Worm (Caenorhabditis elegans) whole organism, young adult: ENCODE data around the gene F38B6.4.

ENCODE experiments used
- B0035.1 ChIP-seq: sonication (generic microtip); optimal IDR thresholded peaks from 2 replicates; lab custom pipeline; 2016; ENCODE audit warnings: missing genetic modification characterization, mild to moderate bottlenecking, missing compliant biosample characterization, missing genotype, missing genetic modification reagents
- F23B12.7 ChIP-seq: sonication (generic microtip); optimal IDR thresholded peaks from 2 replicates; lab custom pipeline; 2017; ENCODE audit warnings: missing genetic modification characterization, mild to moderate bottlenecking, missing compliant biosample characterization, antibody characterized with exemption, moderate library complexity; ENCODE audit not compliant: insufficient read depth
- F49E8.2 ChIP-seq: sonication (generic microtip); optimal IDR thresholded peaks from 3 replicates; lab custom pipeline; 2017; ENCODE audit warnings: missing genetic modification characterization, mild to moderate bottlenecking, missing compliant biosample characterization, antibody characterized with exemption, moderate library complexity; ENCODE audit not compliant: insufficient read depth
- F55B11.4 ChIP-seq: sonication (generic microtip); optimal IDR thresholded peaks from 2 replicates; lab custom pipeline; 2016; ENCODE audit warnings: missing compliant biosample characterization, missing genetic modification characterization, borderline replicate concordance; ENCODE audit not compliant: insufficient read depth
- K11D2.4 ChIP-seq: fragments of 200-800 bp; sonication (Bioruptor generic); IDR thresholded peaks from 2 replicates; pipeline ENCODE4 v1.3.6; 2022; ENCODE audit warnings: missing genetic modification reagents, missing genetic modification characterization, missing compliant biosample characterization
- Y53G8AR.9 ChIP-seq: fragments of 200-800 bp; sonication (Bioruptor generic); conservative IDR thresholded peaks from 2 replicates; pipeline ENCODE4 v1.3.6; 2022; ENCODE audit warnings: missing genetic modification reagents, missing genetic modification characterization, missing compliant biosample characterization
- akir-1 ChIP-seq: fragments of 200-800 bp; sonication (Bioruptor generic); optimal IDR thresholded peaks from 2 replicates; lab custom pipeline; 2018; ENCODE audit warnings: mild to moderate bottlenecking, missing genetic modification characterization, moderate library complexity, missing compliant biosample characterization
- bed-2 ChIP-seq: fragments of 200-800 bp; sonication (Bioruptor generic); IDR thresholded peaks from 2 replicates; pipeline ENCODE4 v1.3.6; 2022; ENCODE audit warnings: missing genetic modification reagents, missing genetic modification characterization, missing compliant biosample characterization
- cebp-1 ChIP-seq, 2 experiments: fragments of 200-800 bp in 1 of 2; sonication (Bioruptor generic) in 1 of 2; sonication (generic microtip) in 1 of 2; IDR thresholded peaks in 1 of 2; optimal IDR thresholded peaks in 1 of 2; 2 replicates each; pipeline versions ENCODE4 v1.3.6 to Lab custom; 2017 to 2022; ENCODE audit warnings: missing compliant biosample characterization in 2 of 2, missing genetic modification characterization in 2 of 2, mild to moderate bottlenecking in 1 of 2, missing genetic modification reagents in 1 of 2, moderate library complexity in 1 of 2
- ceh-40 ChIP-seq: fragments of 200-800 bp; sonication (Bioruptor generic); IDR thresholded peaks from 2 replicates; pipeline ENCODE4 v1.3.6; 2022; ENCODE audit warnings: missing genetic modification characterization, missing compliant biosample characterization
- ceh-58 ChIP-seq: fragments of 200-800 bp; sonication (Bioruptor generic); IDR thresholded peaks from 2 replicates; pipeline ENCODE4 v1.3.6; 2022; ENCODE audit warnings: missing genetic modification characterization, missing compliant biosample characterization
- ceh-79 ChIP-seq: sonication (generic microtip); optimal IDR thresholded peaks from 2 replicates; lab custom pipeline; 2017; ENCODE audit warnings: mild to moderate bottlenecking, missing genetic modification characterization, missing compliant biosample characterization
- ceh-91 ChIP-seq: fragments of 200-800 bp; sonication (Bioruptor generic); IDR thresholded peaks from 2 replicates; pipeline ENCODE4 v1.3.6; 2022; ENCODE audit warnings: missing genetic modification reagents, missing genetic modification characterization, missing compliant biosample characterization
- efl-1 ChIP-seq: fragments of 150-350 bp; optimal IDR thresholded peaks from 2 replicates; lab custom pipeline; 2014; ENCODE audit warnings: missing biosample characterization, missing genetic modification reagents, missing genetic modification characterization
- egl-18 ChIP-seq: fragments of 200-800 bp; sonication (Bioruptor generic); IDR thresholded peaks from 2 replicates; pipeline ENCODE4 v1.3.6; 2022; ENCODE audit warnings: missing genetic modification reagents, missing genetic modification characterization, missing compliant biosample characterization
- egl-44 ChIP-seq: fragments of 200-800 bp; sonication (Bioruptor generic); IDR thresholded peaks from 2 replicates; pipeline ENCODE4 v1.3.6; 2022; ENCODE audit warnings: missing genetic modification reagents, missing genetic modification characterization, missing compliant biosample characterization
- hrde-1 ChIP-seq: sonication (generic microtip); optimal IDR thresholded peaks from 2 replicates; lab custom pipeline; 2016; ENCODE audit warnings: missing genetic modification characterization, mild to moderate bottlenecking, missing compliant biosample characterization, moderate library complexity, missing genotype, missing genetic modification reagents, borderline replicate concordance
- lag-1 ChIP-seq: fragments of 200-800 bp; sonication (Bioruptor generic); IDR thresholded peaks from 2 replicates; pipeline ENCODE4 v1.3.6; 2022; ENCODE audit warnings: missing genetic modification reagents, missing genetic modification characterization, missing compliant biosample characterization
- lsl-1 ChIP-seq: fragments of 200-800 bp; sonication (Bioruptor generic); optimal IDR thresholded peaks from 2 replicates; lab custom pipeline; 2018; ENCODE audit warnings: mild to moderate bottlenecking, missing genetic modification characterization, moderate library complexity, missing compliant biosample characterization
- lsy-27 ChIP-seq: sonication (generic microtip); optimal IDR thresholded peaks from 2 replicates; lab custom pipeline; 2017; ENCODE audit warnings: missing genetic modification characterization, mild to moderate bottlenecking, missing compliant biosample characterization, antibody characterized with exemption, missing genotype, borderline replicate concordance; ENCODE audit not compliant: insufficient read depth
- madf-3 ChIP-seq: fragments of 200-800 bp; sonication (Bioruptor generic); IDR thresholded peaks from 2 replicates; pipeline ENCODE4 v1.3.6; 2022; ENCODE audit warnings: missing genetic modification reagents, missing genetic modification characterization, missing compliant biosample characterization
- mcd-1 ChIP-seq: fragments of 200-800 bp; sonication (Bioruptor generic); IDR thresholded peaks from 2 replicates; pipeline ENCODE4 v1.3.6; 2022; ENCODE audit warnings: missing genetic modification reagents, missing genetic modification characterization, missing compliant biosample characterization
- nhr-179 ChIP-seq: sonication (generic microtip); optimal IDR thresholded peaks from 2 replicates; lab custom pipeline; 2016; ENCODE audit warnings: mild to moderate bottlenecking, missing genetic modification characterization, missing compliant biosample characterization
- nhr-80 ChIP-seq: sonication (generic microtip); optimal IDR thresholded peaks from 2 replicates; lab custom pipeline; 2016; ENCODE audit warnings: missing genetic modification characterization, missing compliant biosample characterization
- pha-4 ChIP-seq: fragments of 150-350 bp; sonication (generic microtip); optimal IDR thresholded peaks from 2 replicates; lab custom pipeline; 2014; ENCODE audit warnings: missing biosample characterization, missing genetic modification reagents, missing genetic modification characterization
- rpc-1 ChIP-seq, 2 experiments: fragments of 150-350 bp in 1 of 2; sonication (generic microtip) in 1 of 2; optimal IDR thresholded peaks; 2 replicates each; lab custom pipeline; 2014 to 2018; ENCODE audit warnings: missing biosample characterization in 1 of 2, missing genetic modification characterization in 1 of 2, missing genetic modification reagents in 1 of 2, missing genotype in 1 of 2
- sea-2 ChIP-seq: fragments of 200-800 bp; sonication (Bioruptor generic); IDR thresholded peaks from 2 replicates; pipeline ENCODE4 v1.3.6; 2022; ENCODE audit warnings: missing genetic modification characterization, missing compliant biosample characterization
- sptf-2 ChIP-seq: fragments of 200-800 bp; sonication (Bioruptor generic); optimal IDR thresholded peaks from 2 replicates; lab custom pipeline; 2018; ENCODE audit warnings: mild to moderate bottlenecking, missing genetic modification characterization, missing compliant biosample characterization
- tlf-1 ChIP-seq: fragments of 200-800 bp; sonication (Bioruptor generic); optimal IDR thresholded peaks from 2 replicates; lab custom pipeline; 2018; ENCODE audit warnings: mild to moderate bottlenecking, missing genetic modification characterization, missing compliant biosample characterization
- xnd-1 ChIP-seq: sonication (generic microtip); optimal IDR thresholded peaks from 2 replicates; lab custom pipeline; 2016; ENCODE audit warnings: missing genotype, missing genetic modification reagents, missing genetic modification characterization, missing compliant biosample characterization
- ztf-22 ChIP-seq: fragments of 200-800 bp; sonication (Bioruptor generic); optimal IDR thresholded peaks from 2 replicates; lab custom pipeline; 2018; ENCODE audit warnings: mild to moderate bottlenecking, missing genetic modification characterization, moderate library complexity, missing compliant biosample characterization
- ztf-26 ChIP-seq: sonication (generic microtip); optimal IDR thresholded peaks from 2 replicates; lab custom pipeline; 2017; ENCODE audit warnings: missing genetic modification characterization, missing compliant biosample characterization

F38B6.4 gene

ce11 chrX:6642798-6643197 is 31.9 kb upstream of the F38B6.4 start (continued):
- TF ChIP-seq egl-44 (GFP tag; lab: Robert Waterston, UW) = no peak
- no peak for TF ChIP-seq sptf-2
- no peak for TF ChIP-seq bed-2
- no peak for TF ChIP-seq lag-1
- TF ChIP-seq K11D2.4 (GFP tag; lab: Robert Waterston, UW) = 0 out of 2 replicates have a peak, but pooled peaks have one; percentile 34
- no peak for TF ChIP-seq lsy-27 (tag; lab: Kevin White, UChicago)
- TF ChIP-seq akir-1 (GFP tag; lab: Kevin White, UChicago) = no peak
- TF ChIP-seq lsl-1 (GFP tag; lab: Kevin White, UChicago) = no peak
- no peak for TF ChIP-seq tlf-1
- TF ChIP-seq ztf-26 (tag; lab: Kevin White, UChicago) = peak; percentile 23
- no peak for TF ChIP-seq nhr-179 (tag; lab: Kevin White, UChicago)
- TF ChIP-seq cebp-1 (GFP tag; IDR thresholded peaks at IDR 0.05; lab: Robert Waterston, UW) = 0 out of 2 replicates have a peak, but pooled peaks have one; percentile 41
- peak; percentile 67 for TF ChIP-seq cebp-1 (tag; optimal IDR thresholded peaks at IDR 0.05; lab: Kevin White, UChicago)
- no peak for TF ChIP-seq F23B12.7 (tag; lab: Kevin White, UChicago)
- no peak for TF ChIP-seq ceh-91
- no peak for TF ChIP-seq ceh-40

ce11 chrX:6644971-6645704 is 29.5 kb upstream of the F38B6.4 start, which contains the start of gene C56E10.3:
Gene C56E10.3, plus strand, starts transcription at chrX:6645654.
- TF ChIP-seq ceh-79 (tag; lab: Kevin White, UChicago) = no peak
- no peak for TF ChIP-seq efl-1 (GFP tag; lab: Kevin White, UChicago)
- TF ChIP-seq pha-4 (tag; lab: Kevin White, UChicago) = peak; percentile 77
- TF ChIP-seq nhr-80 (tag; lab: Kevin White, UChicago) = peak; percentile 56
- no peak for TF ChIP-seq lsl-1 (GFP tag; lab: Kevin White, UChicago)
- peak; percentile 54; the same call in 1 of the 2 replicates for TF ChIP-seq cebp-1 (GFP tag; IDR thresholded peaks at IDR 0.05; lab: Robert Waterston, UW)
- TF ChIP-seq cebp-1 (tag; optimal IDR thresholded peaks at IDR 0.05; lab: Kevin White, UChicago) = peak; percentile 63

DNA sequence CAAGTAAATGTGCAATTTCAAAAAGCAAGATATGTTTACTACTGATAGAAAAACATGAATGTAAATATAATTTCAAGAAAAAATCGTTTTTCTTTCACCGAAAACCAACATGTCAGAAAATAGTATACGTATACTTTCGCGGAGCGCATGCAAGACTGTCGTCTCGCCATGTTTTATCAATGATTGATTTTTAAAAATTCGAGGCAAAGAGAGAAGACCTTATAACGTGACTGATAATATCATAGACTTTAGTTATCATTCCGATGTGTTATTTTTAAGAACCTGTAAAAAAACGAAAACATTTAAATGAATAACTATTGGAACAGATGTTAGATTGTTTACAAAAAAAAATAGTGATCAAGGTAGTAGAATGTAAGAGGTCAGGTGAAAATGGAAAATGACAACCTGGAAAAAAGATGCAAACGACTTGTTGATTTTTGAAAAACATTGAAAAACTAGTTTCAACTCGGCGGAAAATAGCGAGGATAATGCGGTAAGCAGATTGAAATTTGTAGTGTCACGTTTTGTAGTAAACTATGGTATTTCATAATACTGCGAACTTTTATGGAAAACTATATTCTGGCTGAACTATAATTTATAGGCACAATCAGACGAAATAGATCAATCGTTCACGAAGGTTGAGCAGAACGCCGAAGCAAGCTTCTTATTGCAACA is 28.1 kb upstream of the F38B6.4 start:
- TF ChIP-seq xnd-1 (no peak), B0035.1 (tag; lab: Kevin White, UChicago) (no peak), rpc-1 (optimal IDR thresholded peaks at IDR 0.05; lab: Kevin White, UChicago) (no peak), rpc-1 (tag; optimal IDR thresholded peaks at IDR 0.05; lab: Kevin White, UChicago) (no peak), ceh-58 (GFP tag; lab: Robert Waterston, UW) (no peak), cebp-1 (GFP tag; IDR thresholded peaks at IDR 0.05; lab: Robert Waterston, UW) (no peak), cebp-1 (tag; optimal IDR thresholded peaks at IDR 0.05; lab: Kevin White, UChicago) (peak; percentile 56), nhr-80 (tag; lab: Kevin White, UChicago) (peak; percentile 56), sea-2 (GFP tag; lab: Robert Waterston, UW) (no peak), madf-3 (GFP tag; lab: Robert Waterston, UW) (no peak), F49E8.2 (tag; lab: Kevin White, UChicago) (no peak), Y53G8AR.9 (GFP tag; lab: Robert Waterston, UW) (no peak), egl-18 (GFP tag; lab: Robert Waterston, UW) (no peak), hrde-1 (tag; lab: Kevin White, UChicago) (no peak)

ce11 chrX:6649573-6649972 is 25.1 kb upstream of the F38B6.4 start:
- no peak for TF ChIP-seq mcd-1 (GFP tag; lab: Robert Waterston, UW)
- no peak for TF ChIP-seq cebp-1 (GFP tag; IDR thresholded peaks at IDR 0.05; lab: Robert Waterston, UW)
- TF ChIP-seq cebp-1 (tag; optimal IDR thresholded peaks at IDR 0.05; lab: Kevin White, UChicago) = peak; percentile 48
- no peak for TF ChIP-seq F55B11.4
- no peak for TF ChIP-seq ztf-22 (GFP tag; lab: Kevin White, UChicago)
